Fruit fly (Drosophila melanogaster) whole organism, prepupa: ENCODE data around the gene Tap42.
A peak's percentile ranks its signal among the peaks of the same experiment; 100 is the strongest.

Experiments
- CG10631 ChIP-seq: fragments of 200-800 bp; sonication (Bioruptor generic); optimal IDR thresholded peaks from 2 replicates; lab custom pipeline; 2016; ENCODE audit warnings: missing biosample characterization, missing genetic modification characterization
- CG11294 ChIP-seq: fragments of 200-800 bp; sonication (Bioruptor generic); IDR thresholded peaks from 2 replicates; pipeline ENCODE4 v1.3.6; 2022; ENCODE audit warnings: missing biosample characterization, missing genetic modification characterization
- CG15336 ChIP-seq: fragments of 200-800 bp; sonication (Bioruptor generic); IDR thresholded peaks from 2 replicates; pipeline ENCODE4 v1.3.6; 2022; ENCODE audit warnings: missing biosample characterization, missing genetic modification characterization
- CG1621 ChIP-seq: fragments of 200-800 bp; sonication (Bioruptor generic); optimal IDR thresholded peaks from 3 replicates; lab custom pipeline; 2018; ENCODE audit warnings: missing biosample characterization, mild to moderate bottlenecking, missing genetic modification characterization
- CG3032 ChIP-seq: fragments of 200-800 bp; optimal IDR thresholded peaks from 2 replicates; lab custom pipeline; 2019; ENCODE audit warnings: missing biosample characterization, mild to moderate bottlenecking, missing genetic modification characterization, moderate library complexity
- CG31627 ChIP-seq: fragments of 200-800 bp; sonication (Bioruptor generic); optimal IDR thresholded peaks from 3 replicates; lab custom pipeline; 2016; ENCODE audit warnings: missing biosample characterization, missing genetic modification characterization
- CG34406 ChIP-seq: fragments of 200-800 bp; sonication (Bioruptor generic); optimal IDR thresholded peaks from 3 replicates; lab custom pipeline; 2016; ENCODE audit warnings: missing biosample characterization, missing genetic modification characterization
- CG3919 ChIP-seq: fragments of 200-800 bp; sonication (Bioruptor generic); optimal IDR thresholded peaks from 3 replicates; lab custom pipeline; 2016; ENCODE audit warnings: missing biosample characterization, missing genetic modification characterization
- CG4318 ChIP-seq: fragments of 200-800 bp; sonication (Bioruptor generic); optimal IDR thresholded peaks from 3 replicates; lab custom pipeline; 2017; ENCODE audit warnings: missing biosample characterization, mild to moderate bottlenecking, missing genetic modification characterization
- CG6276 ChIP-seq: fragments of 200-800 bp; sonication (Bioruptor generic); optimal IDR thresholded peaks from 2 replicates; lab custom pipeline; 2017; ENCODE audit warnings: missing biosample characterization, mild to moderate bottlenecking, missing genetic modification characterization
- CG6808 ChIP-seq: fragments of 200-800 bp; sonication (Bioruptor generic); optimal IDR thresholded peaks from 3 replicates; lab custom pipeline; 2017; ENCODE audit warnings: missing biosample characterization, missing genetic modification characterization, mild to moderate bottlenecking, moderate library complexity, missing genetic modification reagents
- CG7368 ChIP-seq: fragments of 200-800 bp; sonication (Bioruptor generic); optimal IDR thresholded peaks from 3 replicates; lab custom pipeline; 2016; ENCODE audit warnings: missing biosample characterization, missing genetic modification characterization
- CG8119 ChIP-seq: fragments of 200-800 bp; sonication (Bioruptor generic); IDR thresholded peaks from 3 replicates; pipeline ENCODE4 v1.3.6; 2022; ENCODE audit warnings: missing biosample characterization, missing genetic modification characterization
- CG8319 ChIP-seq: fragments of 200-800 bp; sonication (Bioruptor generic); optimal IDR thresholded peaks from 3 replicates; lab custom pipeline; 2016; ENCODE audit warnings: missing biosample characterization, missing genetic modification characterization
- CG9139 ChIP-seq: fragments of 200-800 bp; sonication (Bioruptor generic); optimal IDR thresholded peaks from 3 replicates; lab custom pipeline; 2017; ENCODE audit warnings: missing biosample characterization, mild to moderate bottlenecking, missing genetic modification characterization
- Eip75B ChIP-seq: fragments of 200-800 bp; sonication (Bioruptor generic); optimal IDR thresholded peaks from 3 replicates; lab custom pipeline; 2016; ENCODE audit warnings: missing biosample characterization, missing genetic modification characterization
- Eip93F ChIP-seq: fragments of 200-800 bp; sonication (Bioruptor generic); optimal IDR thresholded peaks from 2 replicates; lab custom pipeline; 2016; ENCODE audit warnings: missing biosample characterization, mild to moderate bottlenecking, missing genetic modification characterization
- Ets21C ChIP-seq: fragments of 200-800 bp; sonication (Bioruptor generic); optimal IDR thresholded peaks from 3 replicates; lab custom pipeline; 2016; ENCODE audit warnings: missing biosample characterization, missing genetic modification characterization
- Ets96B ChIP-seq: fragments of 200-800 bp; optimal IDR thresholded peaks from 2 replicates; lab custom pipeline; 2019; ENCODE audit warnings: missing biosample characterization, mild to moderate bottlenecking, missing genetic modification characterization, moderate library complexity
- Gug ChIP-seq: fragments of 200-800 bp; sonication (Bioruptor generic); IDR thresholded peaks from 2 replicates; pipeline ENCODE4 v1.3.6; 2022; ENCODE audit warnings: missing biosample characterization, missing genetic modification characterization
- Hr38 ChIP-seq: sonication (Bioruptor generic); optimal IDR thresholded peaks from 2 replicates; lab custom pipeline; 2016; ENCODE audit warnings: missing biosample characterization, missing genetic modification characterization
- Hr4 ChIP-seq: fragments of 200-800 bp; sonication (Bioruptor generic); optimal IDR thresholded peaks from 3 replicates; lab custom pipeline; 2016; ENCODE audit warnings: missing biosample characterization, missing genetic modification characterization
- Lpt ChIP-seq: fragments of 200-800 bp; sonication (Bioruptor generic); optimal IDR thresholded peaks from 3 replicates; lab custom pipeline; 2016; ENCODE audit warnings: missing biosample characterization, missing genetic modification characterization
- Met ChIP-seq: fragments of 200-800 bp; sonication (Bioruptor generic); optimal IDR thresholded peaks from 3 replicates; lab custom pipeline; 2016; ENCODE audit warnings: missing biosample characterization, missing genetic modification characterization
- OdsH ChIP-seq: fragments of 200-800 bp; sonication (Bioruptor generic); optimal IDR thresholded peaks from 3 replicates; lab custom pipeline; 2016; ENCODE audit warnings: missing biosample characterization, missing genetic modification characterization
- Smox ChIP-seq: fragments of 200-800 bp; sonication (Bioruptor generic); optimal IDR thresholded peaks from 3 replicates; lab custom pipeline; 2016; ENCODE audit warnings: missing biosample characterization, missing genetic modification characterization
- Sox14 ChIP-seq: fragments of 200-800 bp; sonication (Bioruptor generic); optimal IDR thresholded peaks from 3 replicates; lab custom pipeline; 2016; ENCODE audit warnings: missing biosample characterization, missing genetic modification characterization
- achi ChIP-seq: fragments of 200-800 bp; sonication (Bioruptor generic); optimal IDR thresholded peaks from 3 replicates; lab custom pipeline; 2016; ENCODE audit warnings: missing biosample characterization, missing genetic modification characterization
- acj6 ChIP-seq: fragments of 200-800 bp; sonication (Bioruptor generic); optimal IDR thresholded peaks from 3 replicates; lab custom pipeline; 2016; ENCODE audit warnings: missing biosample characterization, missing genetic modification characterization
- cyc ChIP-seq: fragments of 200-800 bp; sonication (Bioruptor generic); optimal IDR thresholded peaks from 3 replicates; lab custom pipeline; 2016; ENCODE audit warnings: missing biosample characterization, missing genetic modification characterization
- eg ChIP-seq: fragments of 200-800 bp; sonication (Bioruptor generic); IDR thresholded peaks from 3 replicates; pipeline ENCODE4 v1.3.6; 2022; ENCODE audit warnings: missing biosample characterization, missing genetic modification characterization
- esn ChIP-seq: fragments of 200-800 bp; sonication (Bioruptor generic); optimal IDR thresholded peaks from 2 replicates; lab custom pipeline; 2016; ENCODE audit warnings: missing biosample characterization, mild to moderate bottlenecking, missing genetic modification characterization, moderate library complexity
- fd59A ChIP-seq: fragments of 200-800 bp; sonication (Bioruptor generic); optimal IDR thresholded peaks from 2 replicates; lab custom pipeline; 2017; ENCODE audit warnings: missing biosample characterization, mild to moderate bottlenecking, missing genetic modification characterization, missing genetic modification reagents
- fd85E ChIP-seq: fragments of 200-800 bp; sonication (Bioruptor generic); optimal IDR thresholded peaks from 3 replicates; lab custom pipeline; 2016; ENCODE audit warnings: missing biosample characterization, missing genetic modification characterization
- fkh ChIP-seq: fragments of 200-800 bp; sonication (Bioruptor generic); optimal IDR thresholded peaks from 3 replicates; lab custom pipeline; 2017; ENCODE audit warnings: missing biosample characterization, mild to moderate bottlenecking, missing genetic modification characterization, moderate library complexity
- lz ChIP-seq: fragments of 200-800 bp; sonication (Bioruptor generic); optimal IDR thresholded peaks from 3 replicates; lab custom pipeline; 2016; ENCODE audit warnings: missing biosample characterization, missing genetic modification characterization
- pdm3 ChIP-seq: fragments of 200-800 bp; sonication (Bioruptor generic); optimal IDR thresholded peaks from 3 replicates; lab custom pipeline; 2016; ENCODE audit warnings: missing biosample characterization, missing genetic modification characterization
- salr ChIP-seq, 2 experiments: fragments of 200-800 bp; sonication (Bioruptor generic); optimal IDR thresholded peaks; 3 replicates each; lab custom pipeline; 2016 to 2018; ENCODE audit warnings: missing biosample characterization in 2 of 2, missing genetic modification characterization in 2 of 2, mild to moderate bottlenecking in 1 of 2
- spab ChIP-seq: fragments of 200-800 bp; sonication (Bioruptor generic); optimal IDR thresholded peaks from 2 replicates; lab custom pipeline; 2017; ENCODE audit warnings: missing biosample characterization, mild to moderate bottlenecking, missing genetic modification characterization, missing genetic modification reagents
- ss ChIP-seq, 2 experiments: fragments of 200-800 bp; sonication (Bioruptor generic); optimal IDR thresholded peaks; 2 replicates in 1 of 2; 3 replicates in 1 of 2; lab custom pipeline; 2017 to 2018; ENCODE audit warnings: mild to moderate bottlenecking in 2 of 2, missing biosample characterization in 2 of 2, missing genetic modification characterization in 2 of 2, moderate library complexity in 1 of 2
- svp ChIP-seq: fragments of 200-800 bp; sonication (Bioruptor generic); peaks from one replicate; lab custom pipeline; 2016; ENCODE audit warnings: missing biosample characterization, missing genetic modification characterization
- topi ChIP-seq: fragments of 200-800 bp; sonication (Bioruptor generic); optimal IDR thresholded peaks from 3 replicates; lab custom pipeline; 2016; ENCODE audit warnings: missing biosample characterization, missing genetic modification characterization
- vri ChIP-seq: fragments of 200-800 bp; sonication (Bioruptor generic); optimal IDR thresholded peaks from 3 replicates; lab custom pipeline; 2016; ENCODE audit warnings: missing biosample characterization, mild to moderate bottlenecking, missing genetic modification characterization

Gene Tap42

dm6 chr2L:13373435-13374242 lies 6.2 kb downstream of the Tap42 start, which contains the start of the genes Bdp1 and CG6565 (continued):
- TF ChIP-seq acj6 (GFP tag; lab: Kevin White, UChicago) (peak; percentile 99), spab (peak; percentile 90), CG8119 (GFP tag; lab: Robert Waterston, UW) (peak; percentile 91), CG31627 (GFP tag; lab: Kevin White, UChicago) (peak; percentile 99), CG15336 (GFP tag; lab: Robert Waterston, UW) (peak; percentile 90), CG4318 (peak; percentile 99), Hr38 (GFP tag; lab: Kevin White, UChicago) (peak; percentile 92), topi (GFP tag; lab: Kevin White, UChicago) (peak; percentile 98), Ets21C (peak; percentile 99), Eip93F (GFP tag; lab: Kevin White, UChicago) (peak; percentile 62), Met (peak; percentile 97), CG10631 (GFP tag; lab: Kevin White, UChicago) (peak; percentile 99), CG9139 (GFP tag; lab: Kevin White, UChicago) (no peak), OdsH (GFP tag; lab: Kevin White, UChicago) (peak; percentile 99), CG8319 (peak; percentile 97)

dm6 chr2L:13376086-13376485 lies 8.7 kb downstream of the Tap42 start:
- TF ChIP-seq Met (no peak), topi (GFP tag; lab: Kevin White, UChicago) (no peak), CG3919 (GFP tag; lab: Kevin White, UChicago) (no peak), CG15336 (GFP tag; lab: Robert Waterston, UW) (no peak), esn (GFP tag; lab: Kevin White, UChicago) (no peak), CG34406 (no peak), CG10631 (GFP tag; lab: Kevin White, UChicago) (no peak), CG6808 (GFP tag; lab: Kevin White, UChicago) (no peak), fkh (GFP tag; lab: Kevin White, UChicago) (no peak), vri (no peak), CG3032 (tag; lab: Kevin White, UChicago) (no peak), CG31627 (GFP tag; lab: Kevin White, UChicago) (no peak), Ets21C (no peak), CG11294 (no peak), Smox (GFP tag; lab: Kevin White, UChicago) (no peak), svp (GFP tag; lab: Kevin White, UChicago) (no peak), CG8119 (GFP tag; lab: Robert Waterston, UW) (no peak), lz (GFP tag; lab: Kevin White, UChicago) (no peak)
- TF ChIP-seq, all 60 proteins: peak for 0

dm6 chr2L:13378488-13378964 lies 11.1 kb downstream of the Tap42 start, which contains the start of the genes CG9302 and beta'COP:
Gene CG9302, minus strand, starts transcription at chr2L:13378538.
Gene beta'COP, plus strand, starts transcription at chr2L:13378902.
- TF ChIP-seq OdsH (GFP tag; lab: Kevin White, UChicago) (peak; percentile 74), Smox (GFP tag; lab: Kevin White, UChicago) (no peak), ss (GFP tag; optimal IDR thresholded peaks at IDR 0.05; lab: Kevin White, UChicago) (no peak), Eip75B (GFP tag; lab: Kevin White, UChicago) (no peak), CG10631 (GFP tag; lab: Kevin White, UChicago) (peak; percentile 79), CG6276 (GFP tag; lab: Kevin White, UChicago) (no peak), fd59A (GFP tag; lab: Kevin White, UChicago) (peak; percentile 16), CG7368 (GFP tag; lab: Kevin White, UChicago) (no peak), cyc (GFP tag; lab: Kevin White, UChicago) (peak; percentile 46), Ets96B (tag; lab: Kevin White, UChicago) (peak; percentile 60), svp (GFP tag; lab: Kevin White, UChicago) (no peak), eg (GFP tag; lab: Robert Waterston, UW) (peak; percentile 28; the same call in 1 of the 3 replicates), salr (GFP tag; optimal IDR thresholded peaks at IDR 0.05; lab: Kevin White, UChicago) (no peak), Hr4 (GFP tag; lab: Kevin White, UChicago) (no peak), lz (GFP tag; lab: Kevin White, UChicago) (peak; percentile 71), CG11294 (peak; percentile 14; the same call in 1 of the 2 replicates), Gug (GFP tag; lab: Robert Waterston, UW) (peak; percentile 47), CG8319 (no peak), Sox14 (GFP tag; lab: Kevin White, UChicago) (no peak), CG3032 (tag; lab: Kevin White, UChicago) (peak; percentile 78), Lpt (GFP tag; lab: Kevin White, UChicago) (no peak), Eip93F (GFP tag; lab: Kevin White, UChicago) (peak; percentile 21), Hr38 (GFP tag; lab: Kevin White, UChicago) (no peak), topi (GFP tag; lab: Kevin White, UChicago) (no peak), achi (GFP tag; lab: Kevin White, UChicago) (peak; percentile 80), fd85E (GFP tag; lab: Kevin White, UChicago) (no peak), CG34406 (peak; percentile 48), Met (no peak), CG6808 (GFP tag; lab: Kevin White, UChicago) (no peak), CG3919 (GFP tag; lab: Kevin White, UChicago) (no peak), pdm3 (GFP tag; lab: Kevin White, UChicago) (no peak), CG1621 (tag; lab: Kevin White, UChicago) (no peak), Ets21C (no peak)
